Fruit fly (Drosophila melanogaster) whole organism, adult: ENCODE results near the gene Cyp4d8.

Experiments
- CG12768 ChIP-seq: fragments of 200-800 bp; sonication (Bioruptor generic); optimal IDR thresholded peaks from 2 replicates; lab custom pipeline; 2017; ENCODE audit warnings: missing biosample characterization, missing genetic modification characterization, mild to moderate bottlenecking, moderate library complexity, missing genetic modification reagents
- CG5204 ChIP-seq: fragments of 200-800 bp; sonication (Bioruptor generic); optimal IDR thresholded peaks from 2 replicates; lab custom pipeline; 2016; ENCODE audit warnings: missing biosample characterization, missing genetic modification characterization
- CG7045 ChIP-seq: fragments of 200-800 bp; sonication (Bioruptor generic); optimal IDR thresholded peaks from 2 replicates; lab custom pipeline; 2017; ENCODE audit warnings: missing biosample characterization, mild to moderate bottlenecking, missing genetic modification characterization
- CG7101 ChIP-seq: fragments of 200-800 bp; sonication (Bioruptor generic); optimal IDR thresholded peaks from 2 replicates; lab custom pipeline; 2018; ENCODE audit warnings: missing biosample characterization, mild to moderate bottlenecking, missing genetic modification characterization, moderate library complexity
- Crg-1 ChIP-seq: fragments of 200-800 bp; sonication (Bioruptor generic); optimal IDR thresholded peaks from 2 replicates; lab custom pipeline; 2016; ENCODE audit warnings: missing biosample characterization, missing genetic modification characterization
- Mnt ChIP-seq: fragments of 200-800 bp; sonication (Bioruptor generic); optimal IDR thresholded peaks from 2 replicates; lab custom pipeline; 2016; ENCODE audit warnings: missing biosample characterization, mild to moderate bottlenecking, missing genetic modification characterization
- cnc ChIP-seq, 2 experiments: fragments of >200 bp; optimal IDR thresholded peaks; 2 replicates each; lab custom pipeline; 2017

- no peak for TF ChIP-seq Mnt (GFP tag; lab: Kevin White, UChicago)
- TF ChIP-seq CG7101 (tag; lab: Kevin White, UChicago), result peak; percentile 38
- TF ChIP-seq CG12768, result peak; percentile 24
- TF ChIP-seq CG7045 (GFP tag; lab: Kevin White, UChicago), result no peak
- TF ChIP-seq cnc (optimal IDR thresholded peaks at IDR 0.05; lab: Kevin White, UChicago), result peak in 1 of 2 experiments; percentile 66
- no peak for TF ChIP-seq CG5204
- no peak for TF ChIP-seq Crg-1 (GFP tag; lab: Kevin White, UChicago)
Measured at dm6 chr3L:7528380-7529080, 32.5 kb upstream of the Cyp4d8 start, which contains the start of gene lqf.
